Worm (Caenorhabditis elegans) whole organism, young adult: ENCODE data around the gene piit-1.

Experiments used
- B0035.1 ChIP-seq: sonication (generic microtip); optimal IDR thresholded peaks from 2 replicates; lab custom pipeline; 2016; ENCODE audit warnings: missing genetic modification characterization, mild to moderate bottlenecking, missing compliant biosample characterization, missing genotype, missing genetic modification reagents
- F22D6.2 ChIP-seq: sonication (generic microtip); optimal IDR thresholded peaks from 2 replicates; lab custom pipeline; 2016; ENCODE audit warnings: mild to moderate bottlenecking, missing genetic modification characterization, missing compliant biosample characterization
- T07F8.4 ChIP-seq: sonication (generic microtip); optimal IDR thresholded peaks from 2 replicates; lab custom pipeline; 2016; ENCODE audit warnings: mild to moderate bottlenecking, missing genetic modification characterization, moderate library complexity, missing compliant biosample characterization
- T26A5.8 ChIP-seq: sonication (generic microtip); optimal IDR thresholded peaks from 2 replicates; lab custom pipeline; 2016; ENCODE audit warnings: missing genetic modification characterization, missing compliant biosample characterization
- Y53G8AR.9 ChIP-seq: fragments of 200-800 bp; sonication (Bioruptor generic); conservative IDR thresholded peaks from 2 replicates; pipeline ENCODE4 v1.3.6; 2022; ENCODE audit warnings: missing genetic modification reagents, missing genetic modification characterization, missing compliant biosample characterization
- Y56A3A.18 ChIP-seq: fragments of 200-800 bp; sonication (Bioruptor generic); IDR thresholded peaks from 2 replicates; pipeline ENCODE4 v1.3.6; 2022; ENCODE audit warnings: missing genetic modification reagents, missing genetic modification characterization, missing compliant biosample characterization
- akir-1 ChIP-seq: fragments of 200-800 bp; sonication (Bioruptor generic); optimal IDR thresholded peaks from 2 replicates; lab custom pipeline; 2018; ENCODE audit warnings: mild to moderate bottlenecking, missing genetic modification characterization, moderate library complexity, missing compliant biosample characterization
- ama-1 ChIP-seq, 3 experiments: fragments of 150-350 bp in 1 of 3; sonication (generic microtip) in 2 of 3; optimal IDR thresholded peaks; 2 replicates each; lab custom pipeline; 2014 to 2018; ENCODE audit warnings: missing biosample characterization in 2 of 3, missing genetic modification characterization in 2 of 3, missing genetic modification reagents in 2 of 3
- aptf-2 ChIP-seq: fragments of 200-800 bp; sonication (Bioruptor generic); conservative IDR thresholded peaks from 2 replicates; pipeline ENCODE4 v1.3.6; 2022; ENCODE audit warnings: missing genetic modification reagents, missing genetic modification characterization, missing compliant biosample characterization
- atf-7 ChIP-seq: sonication (generic microtip); optimal IDR thresholded peaks from 2 replicates; lab custom pipeline; 2017; ENCODE audit warnings: mild to moderate bottlenecking, missing genetic modification characterization, missing compliant biosample characterization
- attf-3 ChIP-seq: fragments of 200-800 bp; sonication (Bioruptor generic); conservative IDR thresholded peaks from 2 replicates; pipeline ENCODE4 v1.3.6; 2022; ENCODE audit warnings: missing genetic modification reagents, missing genetic modification characterization, missing compliant biosample characterization
- ccch-3 ChIP-seq: fragments of 200-800 bp; sonication (Bioruptor generic); optimal IDR thresholded peaks from 2 replicates; lab custom pipeline; 2018; ENCODE audit warnings: mild to moderate bottlenecking, missing genetic modification characterization, missing compliant biosample characterization
- chd-7 ChIP-seq: sonication (generic microtip); optimal IDR thresholded peaks from 2 replicates; lab custom pipeline; 2016; ENCODE audit warnings: mild to moderate bottlenecking, missing genetic modification characterization, moderate library complexity, missing compliant biosample characterization
- dox-1 ChIP-seq: fragments of 200-800 bp; sonication (Bioruptor generic); IDR thresholded peaks from 2 replicates; pipeline ENCODE4 v1.3.6; 2022; ENCODE audit warnings: missing genetic modification reagents, missing genetic modification characterization, missing compliant biosample characterization
- efl-1 ChIP-seq: fragments of 150-350 bp; optimal IDR thresholded peaks from 2 replicates; lab custom pipeline; 2014; ENCODE audit warnings: missing biosample characterization, missing genetic modification reagents, missing genetic modification characterization
- egl-44 ChIP-seq: fragments of 200-800 bp; sonication (Bioruptor generic); IDR thresholded peaks from 2 replicates; pipeline ENCODE4 v1.3.6; 2022; ENCODE audit warnings: missing genetic modification reagents, missing genetic modification characterization, missing compliant biosample characterization
- ets-4 ChIP-seq: fragments of 200-800 bp; sonication (Bioruptor generic); optimal IDR thresholded peaks from 2 replicates; lab custom pipeline; 2018; ENCODE audit warnings: mild to moderate bottlenecking, missing genetic modification characterization, missing compliant biosample characterization
- fkh-3 ChIP-seq: sonication (generic microtip); optimal IDR thresholded peaks from 2 replicates; lab custom pipeline; 2016; ENCODE audit warnings: mild to moderate bottlenecking, missing genetic modification characterization, missing compliant biosample characterization
- him-1 ChIP-seq: sonication (generic microtip); optimal IDR thresholded peaks from 2 replicates; lab custom pipeline; 2016; ENCODE audit warnings: missing genotype, missing genetic modification reagents, missing genetic modification characterization, missing compliant biosample characterization
- hrde-1 ChIP-seq: sonication (generic microtip); optimal IDR thresholded peaks from 2 replicates; lab custom pipeline; 2016; ENCODE audit warnings: missing genetic modification characterization, mild to moderate bottlenecking, missing compliant biosample characterization, moderate library complexity, missing genotype, missing genetic modification reagents, borderline replicate concordance
- let-607 ChIP-seq, 2 experiments: fragments of 200-800 bp in 1 of 2; sonication (Bioruptor generic) in 1 of 2; sonication (generic microtip) in 1 of 2; optimal IDR thresholded peaks; 2 replicates each; lab custom pipeline; 2016 to 2018; ENCODE audit warnings: mild to moderate bottlenecking in 2 of 2, missing compliant biosample characterization in 2 of 2, missing genetic modification characterization in 2 of 2, moderate library complexity in 2 of 2, missing genotype in 1 of 2
- lin-26 ChIP-seq: fragments of 200-800 bp; sonication (Bioruptor generic); IDR thresholded peaks from 2 replicates; pipeline ENCODE4 v1.3.6; 2022; ENCODE audit warnings: missing genetic modification reagents, missing genetic modification characterization, missing compliant biosample characterization
- lin-40 ChIP-seq: sonication (generic microtip); optimal IDR thresholded peaks from 2 replicates; lab custom pipeline; 2016; ENCODE audit warnings: missing genetic modification characterization, mild to moderate bottlenecking, missing compliant biosample characterization, missing genotype, missing genetic modification reagents
- lin-54 ChIP-seq: fragments of 200-800 bp; sonication (Bioruptor generic); optimal IDR thresholded peaks from 2 replicates; lab custom pipeline; 2018; ENCODE audit warnings: mild to moderate bottlenecking, missing genetic modification characterization, missing compliant biosample characterization
- lsl-1 ChIP-seq: fragments of 200-800 bp; sonication (Bioruptor generic); optimal IDR thresholded peaks from 2 replicates; lab custom pipeline; 2018; ENCODE audit warnings: mild to moderate bottlenecking, missing genetic modification characterization, moderate library complexity, missing compliant biosample characterization
- mcd-1 ChIP-seq: fragments of 200-800 bp; sonication (Bioruptor generic); IDR thresholded peaks from 2 replicates; pipeline ENCODE4 v1.3.6; 2022; ENCODE audit warnings: missing genetic modification reagents, missing genetic modification characterization, missing compliant biosample characterization
- nhr-179 ChIP-seq: sonication (generic microtip); optimal IDR thresholded peaks from 2 replicates; lab custom pipeline; 2016; ENCODE audit warnings: mild to moderate bottlenecking, missing genetic modification characterization, missing compliant biosample characterization
- nhr-80 ChIP-seq: sonication (generic microtip); optimal IDR thresholded peaks from 2 replicates; lab custom pipeline; 2016; ENCODE audit warnings: missing genetic modification characterization, missing compliant biosample characterization
- snpc-1.3 ChIP-seq: sonication (generic microtip); optimal IDR thresholded peaks from 2 replicates; lab custom pipeline; 2017; ENCODE audit warnings: missing genetic modification characterization, mild to moderate bottlenecking, missing compliant biosample characterization, antibody characterized with exemption, moderate library complexity, missing genotype, missing genetic modification reagents; ENCODE audit not compliant: insufficient read depth
- snpc-3.4 ChIP-seq: sonication (generic microtip); optimal IDR thresholded peaks from 2 replicates; lab custom pipeline; 2017; ENCODE audit warnings: missing genetic modification characterization, mild to moderate bottlenecking, missing compliant biosample characterization, antibody characterized with exemption, moderate library complexity, missing genotype, missing genetic modification reagents
- unc-130 ChIP-seq: sonication (generic microtip); optimal IDR thresholded peaks from 2 replicates; lab custom pipeline; 2016; ENCODE audit warnings: missing genetic modification reagents, missing genetic modification characterization, missing compliant biosample characterization
- xnd-1 ChIP-seq: sonication (generic microtip); optimal IDR thresholded peaks from 2 replicates; lab custom pipeline; 2016; ENCODE audit warnings: missing genotype, missing genetic modification reagents, missing genetic modification characterization, missing compliant biosample characterization
- zfh-2 ChIP-seq: fragments of 200-800 bp; sonication (Bioruptor generic); conservative IDR thresholded peaks from 2 replicates; pipeline ENCODE4 v1.3.6; 2022; ENCODE audit warnings: missing genetic modification reagents, missing genetic modification characterization, missing compliant biosample characterization
- ztf-28 ChIP-seq: fragments of 200-800 bp; sonication (Bioruptor generic); IDR thresholded peaks from 2 replicates; pipeline ENCODE4 v1.3.6; 2022; ENCODE audit warnings: missing genetic modification reagents, missing genetic modification characterization, missing compliant biosample characterization
- ztf-3 ChIP-seq: fragments of 200-800 bp; sonication (Bioruptor generic); optimal IDR thresholded peaks from 2 replicates; lab custom pipeline; 2018; ENCODE audit warnings: mild to moderate bottlenecking, missing genetic modification characterization, missing compliant biosample characterization

The piit-1 gene

ce11 chrV:11610049-11610448 is at the start of gene piit-1:
TSS of gene piit-1 (minus strand) at chrV:11610149.
- TF ChIP-seq lin-40 (tag; lab: Kevin White, UChicago): no peak
- no peak for TF ChIP-seq efl-1
- no peak for TF ChIP-seq zfh-2 (GFP tag; lab: Robert Waterston, UW)
- no peak for TF ChIP-seq fkh-3 (tag; lab: Kevin White, UChicago)
- TF ChIP-seq ama-1 (optimal IDR thresholded peaks at IDR 0.05; lab: Kevin White, UChicago): no peak
- TF ChIP-seq ama-1 (GFP tag; optimal IDR thresholded peaks at IDR 0.05; lab: Kevin White, UChicago): no peak
- no peak for TF ChIP-seq F22D6.2 (tag; lab: Kevin White, UChicago)
- no peak for TF ChIP-seq him-1
- TF ChIP-seq snpc-1.3 (tag; lab: Kevin White, UChicago): no peak
- TF ChIP-seq attf-3 (GFP tag; lab: Robert Waterston, UW): no peak

- TF ChIP-seq mcd-1 (GFP tag; lab: Robert Waterston, UW) (no peak), let-607 (tag; optimal IDR thresholded peaks at IDR 0.05; lab: Kevin White, UChicago) (no peak), nhr-179 (tag; lab: Kevin White, UChicago) (no peak), snpc-1.3 (tag; lab: Kevin White, UChicago) (no peak), xnd-1 (no peak), lin-26 (GFP tag; lab: Robert Waterston, UW) (no peak), ztf-3 (GFP tag; lab: Kevin White, UChicago) (no peak), T26A5.8 (tag; lab: Kevin White, UChicago) (no peak), T07F8.4 (no peak), egl-44 (GFP tag; lab: Robert Waterston, UW) (no peak), aptf-2 (GFP tag; lab: Robert Waterston, UW) (no peak), lin-54 (GFP tag; lab: Kevin White, UChicago) (no peak), ccch-3 (no peak), unc-130 (GFP tag; lab: Kevin White, UChicago) (no peak)
- TF ChIP-seq, all 124 proteins: peak for 0
Measured at ce11 chrV:11656469-11656868, 46.5 kb upstream of the piit-1 start.

- TF ChIP-seq atf-7 (tag; lab: Kevin White, UChicago) (no peak), xnd-1 (no peak), attf-3 (GFP tag; lab: Robert Waterston, UW) (no peak), ztf-28 (no peak), chd-7 (no peak), B0035.1 (tag; lab: Kevin White, UChicago) (no peak), hrde-1 (no peak), akir-1 (GFP tag; lab: Kevin White, UChicago) (no peak), lsl-1 (no peak), snpc-3.4 (no peak), ets-4 (GFP tag; lab: Kevin White, UChicago) (no peak), Y53G8AR.9 (GFP tag; lab: Robert Waterston, UW) (no peak), Y56A3A.18 (no peak)
Measured at ce11 chrV:11653095-11653494, 43.1 kb upstream of the piit-1 start.

- TF ChIP-seq dox-1 (GFP tag; lab: Robert Waterston, UW) (no peak), T26A5.8 (tag; lab: Kevin White, UChicago) (no peak), atf-7 (tag; lab: Kevin White, UChicago) (peak; percentile 77), nhr-80 (tag; lab: Kevin White, UChicago) (peak; percentile 96), let-607 (tag; optimal IDR thresholded peaks at IDR 0.05; lab: Kevin White, UChicago) (peak; percentile 39 to 59)
Measured at ce11 chrV:11650720-11651119, 40.8 kb upstream of the piit-1 start, which contains the start of gene zip-10. TSS of gene zip-10 (minus strand) at chrV:11650762.
